Worm (Caenorhabditis elegans): Measurements from ENCODE around the gene F41E7.7.

ce11 chrX:10297410-10297809 lies 10.2 kb upstream of the F41E7.7 start:
- TF ChIP-seq daf-12 (tag; optimal IDR thresholded peaks at IDR 0.05) (no peak), nhr-28 (tag; optimal IDR thresholded peaks at IDR 0.05) (no peak), snpc-4 (tag; optimal IDR thresholded peaks at IDR 0.05) (no peak), mep-1 (tag; optimal IDR thresholded peaks at IDR 0.05) (no peak), ZK546.5 (tag; optimal IDR thresholded peaks at IDR 0.05) (no peak)

All from whole organism, L4 larva.